Worm (Caenorhabditis elegans) whole organism, mixed stage, embryonic: ENCODE results near the gene slc-25A21.

Experiments
- M03D4.4 ChIP-seq: sonication (generic microtip); optimal IDR thresholded peaks from 2 replicates; lab custom pipeline; 2017; ENCODE audit warnings: mild to moderate bottlenecking, missing genetic modification characterization, missing compliant biosample characterization
- bed-3 ChIP-seq: fragments of 200-800 bp; sonication (Bioruptor generic); optimal IDR thresholded peaks from 3 replicates; lab custom pipeline; 2018; ENCODE audit warnings: mild to moderate bottlenecking, missing genetic modification characterization, moderate library complexity, missing compliant biosample characterization
- blmp-1 ChIP-seq: fragments of 150-350 bp; optimal IDR thresholded peaks from 2 replicates; lab custom pipeline; 2014; ENCODE audit warnings: missing biosample characterization, missing genetic modification characterization
- ceh-39 ChIP-seq: fragments of 150-350 bp; optimal IDR thresholded peaks from 2 replicates; lab custom pipeline; 2014; ENCODE audit warnings: missing biosample characterization, missing genetic modification characterization
- ceh-43 ChIP-seq: fragments of 200-800 bp; sonication (Bioruptor generic); optimal IDR thresholded peaks from 2 replicates; lab custom pipeline; 2018; ENCODE audit warnings: mild to moderate bottlenecking, missing genetic modification characterization, moderate library complexity, missing compliant biosample characterization
- ces-1 ChIP-seq: fragments of 150-350 bp; optimal IDR thresholded peaks from 2 replicates; lab custom pipeline; 2014; ENCODE audit warnings: missing biosample characterization, missing genetic modification reagents, missing genetic modification characterization
- cnd-1 ChIP-seq: fragments of 200-800 bp; sonication (Bioruptor generic); optimal IDR thresholded peaks from 2 replicates; lab custom pipeline; 2018; ENCODE audit warnings: mild to moderate bottlenecking, missing genetic modification characterization, missing compliant biosample characterization
- drap-1 ChIP-seq: fragments of 200-800 bp; sonication (Bioruptor generic); optimal IDR thresholded peaks from 3 replicates; lab custom pipeline; 2018; ENCODE audit warnings: mild to moderate bottlenecking, missing genetic modification characterization, missing compliant biosample characterization
- elt-1 ChIP-seq: sonication (generic microtip); optimal IDR thresholded peaks from 2 replicates; lab custom pipeline; 2017; ENCODE audit warnings: missing genetic modification characterization, mild to moderate bottlenecking, missing compliant biosample characterization, antibody characterized with exemption, moderate library complexity, borderline replicate concordance; ENCODE audit not compliant: insufficient read depth
- elt-3 ChIP-seq: fragments of 150-350 bp; optimal IDR thresholded peaks from 2 replicates; lab custom pipeline; 2014; ENCODE audit warnings: missing biosample characterization, missing genetic modification characterization
- flh-1 ChIP-seq: fragments of 200-800 bp; sonication (Bioruptor generic); optimal IDR thresholded peaks from 2 replicates; lab custom pipeline; 2018; ENCODE audit warnings: mild to moderate bottlenecking, missing genetic modification characterization, moderate library complexity, missing compliant biosample characterization
- ham-2 ChIP-seq: fragments of 200-800 bp; sonication (Bioruptor generic); optimal IDR thresholded peaks from 2 replicates; lab custom pipeline; 2018; ENCODE audit warnings: mild to moderate bottlenecking, missing genetic modification characterization, missing compliant biosample characterization
- lin-32 ChIP-seq: fragments of 200-800 bp; sonication (Bioruptor generic); optimal IDR thresholded peaks from 2 replicates; lab custom pipeline; 2018; ENCODE audit warnings: mild to moderate bottlenecking, missing genetic modification characterization, missing compliant biosample characterization
- lsy-2 ChIP-seq: fragments of 150-350 bp; optimal IDR thresholded peaks from 2 replicates; lab custom pipeline; 2014; ENCODE audit warnings: missing biosample characterization, missing genetic modification characterization
- mab-5 ChIP-seq: fragments of 150-350 bp; optimal IDR thresholded peaks from 2 replicates; lab custom pipeline; 2014; ENCODE audit warnings: missing biosample characterization, missing genetic modification characterization
- mep-1 ChIP-seq: fragments of 150-350 bp; optimal IDR thresholded peaks from 2 replicates; lab custom pipeline; 2017; ENCODE audit warnings: missing biosample characterization, missing genetic modification reagents, missing genetic modification characterization, inconsistent platforms
- nhr-2 ChIP-seq: fragments of 150-350 bp; optimal IDR thresholded peaks from 2 replicates; lab custom pipeline; 2014; ENCODE audit warnings: missing biosample characterization, missing genetic modification characterization
- nhr-237 ChIP-seq: fragments of 150-350 bp; optimal IDR thresholded peaks from 2 replicates; lab custom pipeline; 2014; ENCODE audit warnings: missing biosample characterization, missing genetic modification characterization
- nhr-76 ChIP-seq: sonication (generic microtip); optimal IDR thresholded peaks from 2 replicates; lab custom pipeline; 2017; ENCODE audit warnings: missing biosample characterization, missing genetic modification characterization
- pha-4 ChIP-seq: fragments of 150-350 bp; optimal IDR thresholded peaks from 2 replicates; lab custom pipeline; 2018; ENCODE audit warnings: missing biosample characterization, missing genetic modification reagents, missing genetic modification characterization
- sem-2 ChIP-seq: fragments of 200-800 bp; sonication (Bioruptor generic); optimal IDR thresholded peaks from 2 replicates; lab custom pipeline; 2018; ENCODE audit warnings: mild to moderate bottlenecking, missing genetic modification characterization, missing compliant biosample characterization
- snpc-4 ChIP-seq: fragments of 150-350 bp; optimal IDR thresholded peaks from 2 replicates; lab custom pipeline; 2014; ENCODE audit warnings: missing biosample characterization, missing genetic modification characterization
- sptf-1 ChIP-seq: sonication (generic microtip); optimal IDR thresholded peaks from 2 replicates; lab custom pipeline; 2017; ENCODE audit warnings: mild to moderate bottlenecking, missing genetic modification characterization, moderate library complexity, missing compliant biosample characterization
- tbx-8 ChIP-seq: fragments of 200-800 bp; sonication (Bioruptor generic); optimal IDR thresholded peaks from 2 replicates; lab custom pipeline; 2018; ENCODE audit warnings: mild to moderate bottlenecking, missing genetic modification characterization, moderate library complexity, missing compliant biosample characterization
- unc-120 ChIP-seq: sonication (generic microtip); optimal IDR thresholded peaks from 2 replicates; lab custom pipeline; 2017; ENCODE audit warnings: missing genetic modification characterization, missing compliant biosample characterization; ENCODE audit not compliant: poor library complexity, severe bottlenecking
- unc-39 ChIP-seq: fragments of 150-350 bp; optimal IDR thresholded peaks from 2 replicates; lab custom pipeline; 2014; ENCODE audit warnings: missing biosample characterization, missing genetic modification characterization
- unc-62 ChIP-seq: fragments of 150-350 bp; optimal IDR thresholded peaks from 2 replicates; lab custom pipeline; 2014; ENCODE audit warnings: missing biosample characterization, missing genetic modification reagents, missing genetic modification characterization
- zip-8 ChIP-seq: fragments of 150-350 bp; optimal IDR thresholded peaks from 2 replicates; lab custom pipeline; 2014; ENCODE audit warnings: missing biosample characterization, missing genetic modification characterization
- ztf-11 ChIP-seq: fragments of 150-350 bp; optimal IDR thresholded peaks from 2 replicates; lab custom pipeline; 2014; ENCODE audit warnings: missing biosample characterization, missing genetic modification characterization

Gene slc-25A21

DNA sequence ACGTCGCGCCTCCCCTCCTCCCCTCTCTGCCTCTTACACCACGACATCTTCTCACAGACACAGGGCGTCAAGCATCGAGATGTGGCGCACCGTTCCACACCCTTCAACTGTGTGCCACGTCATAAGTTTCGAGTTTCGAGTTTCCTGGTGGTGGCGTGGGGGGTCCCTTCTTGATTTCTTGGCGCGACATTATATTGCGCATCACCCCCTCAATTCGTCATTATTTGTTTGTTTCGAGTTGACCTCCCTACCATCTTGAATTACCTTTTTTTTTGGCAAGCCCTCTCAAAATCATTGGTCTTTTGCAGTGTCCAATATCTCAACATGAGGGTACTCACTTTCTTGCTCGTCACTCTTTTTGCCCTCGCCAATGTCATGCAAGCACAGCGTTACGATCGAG lies 5.6 kb upstream of the slc-25A21 start, which contains the start of gene nlp-67:
Gene nlp-67 (plus strand): TSS at position 301 of the 400 bp plus-strand sequence.
- TF ChIP-seq ceh-43 (GFP tag; lab: Kevin White, UChicago) (no peak), ces-1 (GFP tag; lab: Kevin White, UChicago) (no peak), sptf-1 (no peak), blmp-1 (tag; lab: Kevin White, UChicago) (no peak), mab-5 (tag; lab: Kevin White, UChicago) (no peak), bed-3 (no peak), unc-62 (GFP tag; lab: Kevin White, UChicago) (no peak), nhr-76 (tag; lab: Kevin White, UChicago) (no peak)

DNA sequence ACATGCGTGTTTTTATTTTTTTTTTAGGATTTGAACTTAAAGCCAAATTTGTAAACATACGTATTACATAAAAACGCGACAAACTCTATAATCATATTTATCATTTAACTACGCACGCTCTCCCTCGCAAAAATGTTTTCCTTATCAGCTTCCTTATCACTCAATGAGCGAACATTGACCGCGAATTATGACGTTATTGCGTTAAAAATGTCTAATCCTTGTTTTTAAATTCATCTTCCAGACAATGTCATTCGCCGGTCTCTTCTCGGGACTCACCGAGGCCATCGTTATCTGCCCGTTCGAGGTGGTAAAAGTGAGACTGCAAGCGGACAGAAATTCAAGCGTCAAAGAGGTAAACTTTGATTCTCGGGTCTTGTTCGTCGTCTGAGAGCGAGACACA lies 2.9 kb downstream of the slc-25A21 start:
- TF ChIP-seq ham-2, result no peak

DNA sequence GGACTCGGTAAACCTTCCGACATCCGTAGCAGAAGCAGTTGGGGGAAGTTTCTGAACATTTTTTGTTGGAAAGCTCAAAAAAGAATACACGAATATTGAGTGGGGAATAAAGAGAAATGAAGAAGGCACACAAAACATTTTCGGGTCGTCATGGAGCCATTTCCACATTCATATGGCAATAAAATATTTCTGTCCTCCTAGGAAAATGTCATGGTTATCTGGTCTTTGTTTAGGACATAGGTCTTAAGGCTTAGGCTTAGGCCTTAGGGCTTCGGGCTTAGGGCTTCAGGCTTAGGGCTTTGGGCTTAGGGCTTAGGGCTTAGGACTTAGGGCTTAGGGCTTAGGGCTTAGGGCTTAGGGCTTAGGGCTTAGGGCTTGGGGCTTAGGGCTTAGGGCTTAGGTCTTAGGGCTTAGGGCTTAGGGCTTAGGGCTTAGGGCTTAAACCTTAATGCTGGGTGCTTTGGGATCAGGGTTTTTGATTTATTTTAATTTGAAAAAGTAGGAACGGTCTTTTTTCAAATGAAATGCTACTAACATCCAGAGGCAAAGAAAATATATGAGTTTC lies 9.6 kb downstream of the slc-25A21 start, which contains the start of gene R11.3:
Gene R11.3 (minus strand): TSS at position 51 of the 565 bp plus-strand sequence.
- TF ChIP-seq snpc-4 (tag; lab: Kevin White, UChicago) (no peak), elt-1 (tag; lab: Kevin White, UChicago) (no peak), nhr-237 (tag; lab: Kevin White, UChicago) (no peak), ham-2 (no peak), unc-39 (tag; lab: Kevin White, UChicago) (no peak), zip-8 (tag; lab: Kevin White, UChicago) (no peak), nhr-76 (tag; lab: Kevin White, UChicago) (no peak), ztf-11 (no peak)
- TF ChIP-seq, all 35 proteins: peak for 0

ce11 chrX:16202229-16202628 lies 12.6 kb downstream of the slc-25A21 start:
- TF ChIP-seq cnd-1 (tag; lab: Kevin White, UChicago) (peak; percentile 19), ztf-11 (no peak), elt-1 (tag; lab: Kevin White, UChicago) (no peak), sptf-1 (peak; percentile 36)

DNA sequence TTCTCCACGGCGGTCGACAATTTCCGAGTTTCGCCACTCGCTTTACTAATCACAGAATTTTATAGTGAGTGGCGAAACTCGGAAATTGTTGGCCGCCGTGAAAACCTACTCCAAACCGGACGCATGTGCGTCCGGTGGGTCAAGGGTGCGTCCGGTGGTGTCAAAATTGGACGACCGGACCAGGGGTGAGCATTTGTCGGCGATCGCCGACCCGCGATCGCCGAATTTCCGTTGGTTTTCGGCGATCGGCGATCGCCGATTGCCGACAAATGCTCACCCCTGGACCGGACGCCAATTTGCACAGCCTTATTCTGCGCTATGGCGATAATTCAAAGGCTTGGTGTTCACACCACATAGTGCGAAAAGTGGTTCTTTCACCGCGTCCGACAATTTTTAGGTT lies 14.7 kb downstream of the slc-25A21 start:
- TF ChIP-seq elt-3 (tag; lab: Kevin White, UChicago) (no peak), ceh-43 (GFP tag; lab: Kevin White, UChicago) (no peak), tbx-8 (GFP tag; lab: Kevin White, UChicago) (no peak), unc-62 (GFP tag; lab: Kevin White, UChicago) (no peak), pha-4 (tag; lab: Kevin White, UChicago) (no peak)

DNA sequence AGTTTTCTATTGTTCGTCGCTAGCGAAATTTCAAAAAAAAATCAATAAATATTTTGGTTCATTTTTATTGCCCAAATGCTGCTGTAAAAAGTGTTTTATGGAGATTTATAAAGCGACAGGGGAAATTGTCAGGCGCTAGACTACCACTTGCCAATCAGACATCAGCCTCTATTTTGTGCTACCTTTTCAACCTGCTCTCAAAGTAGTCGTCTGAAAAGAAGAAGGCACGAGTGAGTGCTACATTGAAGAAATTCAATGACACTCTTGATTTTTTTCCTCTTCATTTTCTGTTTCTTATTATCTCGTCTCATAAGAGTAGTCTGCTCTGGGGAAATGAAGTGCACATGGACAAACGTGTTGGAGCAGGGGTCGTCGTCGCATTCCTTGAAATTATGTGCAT lies 16.2 kb downstream of the slc-25A21 start:
- TF ChIP-seq tbx-8 (GFP tag; lab: Kevin White, UChicago), result no peak
- TF ChIP-seq mep-1, result peak; percentile 61
- peak; percentile 21 for TF ChIP-seq lsy-2 (tag; lab: Kevin White, UChicago)
- TF ChIP-seq lin-32 (GFP tag; lab: Kevin White, UChicago), result no peak
- TF ChIP-seq flh-1, result no peak
- TF ChIP-seq nhr-2 (tag; lab: Kevin White, UChicago), result no peak
- TF ChIP-seq nhr-237 (tag; lab: Kevin White, UChicago), result peak; percentile 84
- peak; percentile 27 for TF ChIP-seq ceh-39
- peak; percentile 10 for TF ChIP-seq unc-62 (GFP tag; lab: Kevin White, UChicago)
- TF ChIP-seq unc-120, result peak; percentile 33
- no peak for TF ChIP-seq zip-8 (tag; lab: Kevin White, UChicago)
- TF ChIP-seq ces-1 (GFP tag; lab: Kevin White, UChicago), result peak; percentile 71

- no peak for TF ChIP-seq M03D4.4 (tag; lab: Kevin White, UChicago)
- TF ChIP-seq sem-2 (GFP tag; lab: Kevin White, UChicago), result no peak
- TF ChIP-seq nhr-76 (tag; lab: Kevin White, UChicago), result no peak
- TF ChIP-seq nhr-2 (tag; lab: Kevin White, UChicago), result no peak
- no peak for TF ChIP-seq elt-1 (tag; lab: Kevin White, UChicago)
- TF ChIP-seq drap-1 (GFP tag; lab: Kevin White, UChicago), result no peak
- TF ChIP-seq unc-62 (GFP tag; lab: Kevin White, UChicago), result no peak
- TF ChIP-seq tbx-8 (GFP tag; lab: Kevin White, UChicago), result no peak
- no peak for TF ChIP-seq unc-120
- TF ChIP-seq sptf-1, result no peak
- no peak for TF ChIP-seq cnd-1 (tag; lab: Kevin White, UChicago)
Measured at ce11 chrX:16208123-16208522, 18.5 kb downstream of the slc-25A21 start.
